Worm (Caenorhabditis elegans): ENCODE measurements around the gene Y40B10A.5.
A peak's percentile ranks its signal among the peaks of the same experiment; 100 is the strongest.

Y40B10A.5 gene

ce11 chrV:2067419-2067818 lies 21.6 kb upstream of the Y40B10A.5 start:
- TF ChIP-seq alr-1 (tag; optimal IDR thresholded peaks at IDR 0.05) (no peak), lsy-2 (tag; optimal IDR thresholded peaks at IDR 0.05) (peak in 1 of 2 experiments; percentile 1)

- no peak for TF ChIP-seq egl-27 (tag; optimal IDR thresholded peaks at IDR 0.05)
- peak; percentile 8 for TF ChIP-seq crh-2 (tag; optimal IDR thresholded peaks at IDR 0.05)
- no peak for TF ChIP-seq aly-2 (tag; optimal IDR thresholded peaks at IDR 0.05)
- peak; percentile 2 for TF ChIP-seq gmeb-1 (tag; optimal IDR thresholded peaks at IDR 0.05)
- peak; percentile 5 for TF ChIP-seq ama-1 (optimal IDR thresholded peaks at IDR 0.05)
- peak; percentile 30 for TF ChIP-seq fos-1 (tag; optimal IDR thresholded peaks at IDR 0.05)
- TF ChIP-seq nhr-129 (tag; optimal IDR thresholded peaks at IDR 0.05), result peak; percentile 28
Observed at ce11 chrV:2066780-2067179, 20.9 kb upstream of the Y40B10A.5 start, which contains the start of gene nhr-86. Gene nhr-86 (minus strand): TSS chrV:2066850.

- TF ChIP-seq skn-1 (tag; optimal IDR thresholded peaks at IDR 0.05) (peak; percentile 58), ztf-1 (GFP tag; conservative IDR thresholded peaks at IDR 0.05) (no peak), unc-55 (GFP tag; optimal IDR thresholded peaks at IDR 0.05) (peak; percentile 41)
Observed at ce11 chrV:2057324-2057723, 11.5 kb upstream of the Y40B10A.5 start, which contains the start of gene comt-3. Gene comt-3 (plus strand): TSS chrV:2057537.

- TF ChIP-seq sma-9 (GFP tag; optimal IDR thresholded peaks at IDR 0.05) (peak; percentile 23), sma-9 (tag; optimal IDR thresholded peaks at IDR 0.05) (no peak), fos-1 (tag; optimal IDR thresholded peaks at IDR 0.05) (peak; percentile 53), ceh-16 (tag; optimal IDR thresholded peaks at IDR 0.05) (no peak), Y55F3AM.14 (GFP tag; optimal IDR thresholded peaks at IDR 0.05) (no peak), C34F6.9 (tag; optimal IDR thresholded peaks at IDR 0.05) (peak; percentile 5)
Observed at ce11 chrV:2055765-2056504, 10.1 kb upstream of the Y40B10A.5 start.

ce11 chrV:2054254-2054653 lies 8.4 kb upstream of the Y40B10A.5 start:
- TF ChIP-seq unc-62 (GFP tag; optimal IDR thresholded peaks at IDR 0.05) (no peak), mbf-1 (tag; optimal IDR thresholded peaks at IDR 0.05) (no peak), sma-9 (GFP tag; optimal IDR thresholded peaks at IDR 0.05) (no peak), sma-9 (tag; optimal IDR thresholded peaks at IDR 0.05) (no peak), nhr-25 (tag; optimal IDR thresholded peaks at IDR 0.05) (no peak), nhr-77 (tag; optimal IDR thresholded peaks at IDR 0.05) (no peak), nhr-129 (tag; optimal IDR thresholded peaks at IDR 0.05) (no peak), ztf-4 (tag; optimal IDR thresholded peaks at IDR 0.05) (no peak), aly-2 (tag; optimal IDR thresholded peaks at IDR 0.05) (no peak)

ce11 chrV:2053509-2053908 lies 7.7 kb upstream of the Y40B10A.5 start, which contains the start of gene comt-5:
Gene comt-5 (minus strand): TSS chrV:2053609.
- TF ChIP-seq lsy-2 (tag; optimal IDR thresholded peaks at IDR 0.05), result no peak

ce11 chrV:2051507-2051906 lies 5.7 kb upstream of the Y40B10A.5 start, which contains the start of gene Y40B10A.11:
Gene Y40B10A.11 (minus strand): TSS chrV:2051607.
- no peak for TF ChIP-seq ceh-16 (tag; optimal IDR thresholded peaks at IDR 0.05)
- no peak for TF ChIP-seq fos-1 (tag; optimal IDR thresholded peaks at IDR 0.05)
- no peak for TF ChIP-seq sma-3 (GFP tag; optimal IDR thresholded peaks at IDR 0.05)
- TF ChIP-seq F13H6.1 (tag; optimal IDR thresholded peaks at IDR 0.05), result no peak
- TF ChIP-seq skn-1 (tag; optimal IDR thresholded peaks at IDR 0.05), result no peak
- no peak for TF ChIP-seq nhr-12 (tag; optimal IDR thresholded peaks at IDR 0.05)
- no peak for TF ChIP-seq C34F6.9 (tag; optimal IDR thresholded peaks at IDR 0.05)
- no peak for TF ChIP-seq peb-1 (tag; optimal IDR thresholded peaks at IDR 0.05)
- TF ChIP-seq mdl-1 (tag; optimal IDR thresholded peaks at IDR 0.05), result no peak
- TF ChIP-seq nhr-77 (tag; optimal IDR thresholded peaks at IDR 0.05), result no peak
- TF ChIP-seq ztf-1 (GFP tag; conservative IDR thresholded peaks at IDR 0.05), result no peak
- TF ChIP-seq elt-3 (tag; optimal IDR thresholded peaks at IDR 0.05), result no peak
- no peak for TF ChIP-seq sem-4 (tag; optimal IDR thresholded peaks at IDR 0.05)

Data from whole organism, L2 larva.